Worm (Caenorhabditis elegans): ENCODE measurements around the gene sumv-2.

DNA sequence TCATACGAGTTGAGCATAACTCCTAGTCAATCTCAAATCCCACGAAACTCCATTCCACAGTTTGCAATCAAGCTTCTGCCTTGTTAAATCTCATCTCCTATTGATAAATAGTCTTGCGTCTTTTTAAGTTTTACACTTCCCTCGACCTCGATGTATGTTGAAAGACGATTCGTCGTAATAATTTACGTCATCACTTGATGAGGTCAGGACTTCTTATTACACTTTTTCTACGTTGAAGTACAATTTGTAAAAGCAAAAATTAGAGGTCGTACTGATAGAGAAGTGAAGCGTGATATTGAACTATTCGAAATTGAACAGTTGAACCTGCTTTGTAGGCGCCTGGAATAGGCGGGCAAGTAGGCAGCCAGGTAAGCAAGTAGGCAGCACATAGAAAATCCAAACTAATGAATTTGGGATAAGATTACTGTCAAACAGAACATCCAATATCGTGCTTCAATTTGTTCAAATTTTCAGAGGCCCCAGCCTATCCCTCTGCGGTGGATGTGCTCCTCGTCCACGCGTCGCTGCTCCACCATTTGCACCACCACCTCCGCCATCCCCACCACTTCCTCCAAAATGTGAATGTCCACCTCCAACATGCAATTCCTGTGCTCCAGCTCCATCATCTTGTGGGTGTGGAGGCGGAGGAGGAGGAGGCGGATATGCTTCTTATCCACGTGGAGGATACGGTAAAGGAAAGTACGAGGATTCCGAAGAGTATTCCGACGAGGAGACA lies 32.5 kb downstream of the sumv-2 start:
- TF ChIP-seq alr-1 (tag; optimal IDR thresholded peaks at IDR 0.05) (no peak), lin-13 (GFP tag; optimal IDR thresholded peaks at IDR 0.05) (no peak), peb-1 (tag; optimal IDR thresholded peaks at IDR 0.05) (no peak), unc-39 (tag; optimal IDR thresholded peaks at IDR 0.05) (no peak), unc-62 (GFP tag; optimal IDR thresholded peaks at IDR 0.05) (no peak), lin-39 (tag; optimal IDR thresholded peaks at IDR 0.05) (no peak), ztf-4 (tag; optimal IDR thresholded peaks at IDR 0.05) (no peak), nhr-11 (tag; optimal IDR thresholded peaks at IDR 0.05) (no peak), nhr-237 (tag; optimal IDR thresholded peaks at IDR 0.05) (no peak)

All from whole organism, L2 larva.